Fruit fly (Drosophila melanogaster): ENCODE data around the gene Det.

DNA sequence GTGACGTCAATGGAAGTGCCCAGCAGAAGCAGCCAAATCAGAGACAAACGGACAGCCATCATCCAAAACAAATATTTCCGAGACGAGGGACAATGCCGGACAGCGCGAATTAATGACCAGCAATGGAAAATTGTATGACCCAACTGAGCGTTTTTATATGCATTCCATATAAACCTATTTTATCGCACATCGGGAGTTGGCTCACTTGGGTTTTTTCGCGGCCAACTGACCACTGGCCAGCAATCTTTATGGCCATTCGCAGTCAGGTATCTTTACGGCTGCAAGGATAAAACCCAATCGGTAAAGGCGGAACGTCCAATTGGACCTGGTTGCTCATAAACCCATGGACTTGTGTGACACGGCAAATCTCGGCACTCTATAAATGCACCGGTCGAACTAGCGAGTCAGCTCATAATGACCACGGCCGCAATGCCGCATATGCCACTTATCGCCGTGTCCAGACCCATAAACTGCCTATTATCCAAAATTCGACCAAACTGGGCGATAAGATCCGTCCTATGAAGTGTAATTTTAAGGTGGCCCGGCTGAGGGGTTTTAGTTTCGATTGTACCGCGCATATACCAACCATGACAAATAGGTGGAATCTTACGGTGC, 17.3 kb upstream of the Det start, which contains the start of the genes CG4053 and CG31266:
- TF ChIP-seq Snoo (tag; optimal IDR thresholded peaks at IDR 0.05) (no peak), EcR (GFP tag; optimal IDR thresholded peaks at IDR 0.05) (no peak), CG12605 (GFP tag; IDR thresholded peaks at IDR 0.05) (no peak), CG8159 (tag; optimal IDR thresholded peaks at IDR 0.05) (no peak), CG32121 (GFP tag; IDR thresholded peaks at IDR 0.05) (no peak)

Measured in whole organism, pupa.